Fruit fly (Drosophila melanogaster): ENCODE measurements around the gene IFT46.

The IFT46 gene

DNA sequence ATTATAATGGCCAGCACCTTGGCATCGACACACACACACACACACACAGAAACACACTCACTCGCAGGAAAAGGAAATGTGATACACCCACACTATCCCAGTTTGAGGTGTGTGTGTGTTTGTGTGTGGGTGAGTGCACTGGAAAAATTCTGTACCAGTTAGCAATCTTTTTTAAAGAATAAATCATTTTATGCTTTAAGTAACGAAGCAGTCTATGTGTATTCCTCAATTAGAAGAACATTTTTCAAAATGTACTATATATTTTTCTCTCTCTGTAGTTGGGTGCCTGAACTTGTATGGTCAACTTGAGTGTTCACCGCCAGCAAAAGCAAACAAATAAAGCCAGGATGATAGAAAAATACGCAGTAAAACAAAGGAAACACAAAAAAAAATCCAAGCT is 31.3 kb downstream of the IFT46 start (continued):
- no peak for TF ChIP-seq p53 (GFP tag; optimal IDR thresholded peaks at IDR 0.05)
- peak; percentile 62; the same call in 1 of the 2 replicates for TF ChIP-seq Atf6 (GFP tag; IDR thresholded peaks at IDR 0.05)
- no peak for TF ChIP-seq H2.0 (GFP tag; IDR thresholded peaks at IDR 0.05)
- peak; percentile 35 for TF ChIP-seq Meics (GFP tag; optimal IDR thresholded peaks at IDR 0.05)
- TF ChIP-seq zfh2 (GFP tag; optimal IDR thresholded peaks at IDR 0.05): no peak
- TF ChIP-seq CG10147 (GFP tag; optimal IDR thresholded peaks at IDR 0.05): no peak
- peak; percentile 57; the same call in 1 of the 2 replicates for TF ChIP-seq Xrp1 (GFP tag; IDR thresholded peaks at IDR 0.05)
- TF ChIP-seq CG12391 (tag; optimal IDR thresholded peaks at IDR 0.05): peak; percentile 10
- no peak for TF ChIP-seq Antp (GFP tag; optimal IDR thresholded peaks at IDR 0.05)
- TF ChIP-seq tgo (GFP tag; IDR thresholded peaks at IDR 0.05): peak; percentile 33; the same call in 1 of the 3 replicates
- no peak for TF ChIP-seq CG9817 (tag; optimal IDR thresholded peaks at IDR 0.05)
- TF ChIP-seq CG33557 (GFP tag; optimal IDR thresholded peaks at IDR 0.05): no peak
- peak; percentile 71 for TF ChIP-seq Dbx (GFP tag; IDR thresholded peaks at IDR 0.05)
- TF ChIP-seq vfl (GFP tag; optimal IDR thresholded peaks at IDR 0.05): no peak
- peak; percentile 66 for TF ChIP-seq lab (GFP tag; optimal IDR thresholded peaks at IDR 0.05)
- no peak for TF ChIP-seq hkb (optimal IDR thresholded peaks at IDR 0.05)
- TF ChIP-seq hkb (GFP tag; IDR thresholded peaks at IDR 0.05): 0 out of 2 replicates have a peak, but pooled peaks have one; percentile 19
- TF ChIP-seq CG15514 (GFP tag; optimal IDR thresholded peaks at IDR 0.05): peak; percentile 4
- TF ChIP-seq lmd (GFP tag; IDR thresholded peaks at IDR 0.05): no peak
- TF ChIP-seq CG17359 (tag; optimal IDR thresholded peaks at IDR 0.05): peak; percentile 19
- TF ChIP-seq CG14441 (GFP tag; IDR thresholded peaks at IDR 0.05): peak; percentile 56; the same call in 1 of the 2 replicates
- 0 out of 2 replicates have a peak, but pooled peaks have one; percentile 33 for TF ChIP-seq Rfx (GFP tag; IDR thresholded peaks at IDR 0.05)
- peak; percentile 64 for TF ChIP-seq CG2120 (GFP tag; optimal IDR thresholded peaks at IDR 0.05)
- no peak for TF ChIP-seq CG11723 (GFP tag; optimal IDR thresholded peaks at IDR 0.05)
- no peak for TF ChIP-seq CG11456 (GFP tag; IDR thresholded peaks at IDR 0.05)
- TF ChIP-seq CG5953 (GFP tag; IDR thresholded peaks at IDR 0.05): peak; percentile 61
- 0 out of 2 replicates have a peak, but pooled peaks have one; percentile 14 for TF ChIP-seq CG11085 (GFP tag; IDR thresholded peaks at IDR 0.05)
- TF ChIP-seq sens-2 (GFP tag; IDR thresholded peaks at IDR 0.05): 0 out of 2 replicates have a peak, but pooled peaks have one; percentile 5
- TF ChIP-seq CG14050 (GFP tag; IDR thresholded peaks at IDR 0.05): no peak
- TF ChIP-seq gem (tag; optimal IDR thresholded peaks at IDR 0.05): peak; percentile 45
- peak; percentile 51 for TF ChIP-seq ara (GFP tag; IDR thresholded peaks at IDR 0.05)
- 0 out of 2 replicates have a peak, but pooled peaks have one; percentile 10 for TF ChIP-seq stc (GFP tag; IDR thresholded peaks at IDR 0.05)
- TF ChIP-seq sisA (GFP tag; IDR thresholded peaks at IDR 0.05): peak; percentile 65
- no peak for TF ChIP-seq MTF-1 (GFP tag; optimal IDR thresholded peaks at IDR 0.05; ENCODE audit: borderline replicate concordance)
- peak; percentile 33 for TF ChIP-seq Fer1 (GFP tag; optimal IDR thresholded peaks at IDR 0.05)
- TF ChIP-seq sim (GFP tag; IDR thresholded peaks at IDR 0.05): no peak
- TF ChIP-seq CG3407 (GFP tag; optimal IDR thresholded peaks at IDR 0.05): no peak
- peak; percentile 4 for TF ChIP-seq CG1233 (GFP tag; optimal IDR thresholded peaks at IDR 0.05)
- peak; percentile 50 for TF ChIP-seq Hmr (GFP tag; optimal IDR thresholded peaks at IDR 0.05)
- TF ChIP-seq dmrt99B (tag; optimal IDR thresholded peaks at IDR 0.05): peak; percentile 45
- 0 out of 3 replicates have a peak, but pooled peaks have one; percentile 21 for TF ChIP-seq CG17361 (GFP tag; IDR thresholded peaks at IDR 0.05)
- no peak for TF ChIP-seq CG8388 (GFP tag; optimal IDR thresholded peaks at IDR 0.05)
- no peak for TF ChIP-seq pho (GFP tag; optimal IDR thresholded peaks at IDR 0.05)
- TF ChIP-seq CG18476 (GFP tag; optimal IDR thresholded peaks at IDR 0.05): no peak
- no peak for TF ChIP-seq Sry-β (GFP tag; optimal IDR thresholded peaks at IDR 0.05)
- peak; percentile 42 for TF ChIP-seq CG11504 (tag; optimal IDR thresholded peaks at IDR 0.05)
- TF ChIP-seq CG30403 (GFP tag; optimal IDR thresholded peaks at IDR 0.05): no peak
- TF ChIP-seq dati (GFP tag; IDR thresholded peaks at IDR 0.05): 0 out of 2 replicates have a peak, but pooled peaks have one; percentile 33
- peak; percentile 26 for TF ChIP-seq Sox102F (GFP tag; optimal IDR thresholded peaks at IDR 0.05)
- TF ChIP-seq CG3847 (GFP tag; IDR thresholded peaks at IDR 0.05): no peak
- no peak for TF ChIP-seq gt (GFP tag; IDR thresholded peaks at IDR 0.05)
